Worm (Caenorhabditis elegans): ENCODE measurements around the gene C52B9.4.

C52B9.4 gene

DNA sequence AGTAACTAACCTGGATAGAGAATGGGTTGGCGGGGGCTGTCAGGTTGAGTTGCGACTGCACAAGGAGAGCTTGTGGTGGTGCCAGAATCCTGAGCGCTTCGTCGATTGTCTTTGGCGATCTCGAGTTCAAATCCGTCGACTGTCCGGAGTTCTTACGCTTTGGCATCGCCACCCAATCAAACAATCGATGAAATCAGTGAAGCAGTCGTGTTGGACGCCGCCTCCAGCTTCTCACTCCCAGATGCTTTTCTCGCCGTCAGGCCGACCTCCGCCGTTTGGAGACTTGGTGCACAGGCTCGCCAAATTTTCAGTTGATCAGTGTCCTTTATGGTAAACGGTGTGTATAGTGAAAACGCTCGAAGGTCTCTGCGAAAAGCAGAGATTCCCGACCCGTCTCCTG is 43.6 kb upstream of the C52B9.4 start, which contains the start of the genes F20B6.10 and hpk-1:
TSS of gene F20B6.10 (minus strand) at position 303 of the 400 bp plus-strand sequence.
TSS of gene hpk-1 (minus strand) at position 397 of the 400 bp plus-strand sequence.
- 0 out of 2 replicates have a peak, but pooled peaks have one; percentile 16 for TF ChIP-seq B0336.3 (GFP tag; IDR thresholded peaks at IDR 0.05)
- TF ChIP-seq nfya-2 (GFP tag; IDR thresholded peaks at IDR 0.05), result 0 out of 2 replicates have a peak, but pooled peaks have one; percentile 23
- TF ChIP-seq zfh-2 (GFP tag; conservative IDR thresholded peaks at IDR 0.05), result peak; percentile 79
- no peak for TF ChIP-seq tlf-1 (GFP tag; optimal IDR thresholded peaks at IDR 0.05)
- TF ChIP-seq dox-1 (GFP tag; IDR thresholded peaks at IDR 0.05), result 0 out of 2 replicates have a peak, but pooled peaks have one; percentile 18
- no peak for TF ChIP-seq unc-62 (GFP tag; optimal IDR thresholded peaks at IDR 0.05)

DNA sequence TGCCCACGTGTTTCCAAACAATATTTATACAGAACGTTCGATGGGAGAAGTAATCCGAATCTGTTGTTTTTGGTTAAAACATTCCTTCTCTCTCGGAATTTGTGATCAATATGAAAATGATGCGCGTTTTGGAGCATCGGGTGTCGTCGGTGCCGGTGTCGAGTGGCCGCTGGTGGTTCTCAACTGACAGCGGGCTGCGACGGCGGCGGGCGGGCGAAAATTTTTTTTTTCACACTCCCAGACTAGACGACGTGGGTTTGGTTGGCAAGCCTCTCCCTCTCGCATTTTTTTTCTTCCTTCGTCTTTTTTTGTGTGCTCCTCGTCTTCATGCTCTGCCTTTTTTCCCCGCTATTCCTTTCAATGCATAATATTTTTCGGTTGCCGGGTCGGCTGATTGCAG is 42.3 kb upstream of the C52B9.4 start, which contains the start of gene W01H2.2:
TSS of gene W01H2.2 (minus strand) at position 285 of the 400 bp plus-strand sequence.
- TF ChIP-seq F22D6.2 (tag; optimal IDR thresholded peaks at IDR 0.05) (no peak), Y53F4B.3 (GFP tag; IDR thresholded peaks at IDR 0.05) (no peak), cebp-1 (GFP tag; IDR thresholded peaks at IDR 0.05) (no peak), cebp-1 (tag; optimal IDR thresholded peaks at IDR 0.05) (peak; percentile 31), mcd-1 (GFP tag; IDR thresholded peaks at IDR 0.05) (0 out of 2 replicates have a peak, but pooled peaks have one; percentile 34), attf-6 (GFP tag; IDR thresholded peaks at IDR 0.05) (no peak), nfyb-1 (GFP tag; IDR thresholded peaks at IDR 0.05) (0 out of 2 replicates have a peak, but pooled peaks have one; percentile 43), chd-7 (tag; optimal IDR thresholded peaks at IDR 0.05) (peak; percentile 36), zfh-2 (GFP tag; conservative IDR thresholded peaks at IDR 0.05) (peak; percentile 91)

DNA sequence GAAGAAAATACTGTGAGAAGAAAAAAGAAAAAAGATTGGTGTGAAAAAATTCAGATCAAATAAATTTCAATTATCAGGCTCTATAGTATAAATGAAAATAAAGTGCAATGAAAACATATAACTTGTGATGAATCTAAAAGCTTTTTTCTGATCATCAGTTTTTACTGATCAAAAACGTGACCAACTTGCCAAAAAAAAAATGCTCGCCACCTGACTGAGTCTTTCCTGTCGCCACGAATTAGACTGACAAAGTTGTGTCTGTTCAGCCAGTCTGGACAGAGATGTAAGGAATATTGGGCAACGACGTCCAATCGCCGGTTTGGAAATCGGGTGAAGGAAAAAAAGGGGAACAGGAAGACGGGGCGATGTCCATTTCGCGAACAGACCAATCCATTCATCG is 41.0 kb upstream of the C52B9.4 start:
- TF ChIP-seq nfya-2 (GFP tag; IDR thresholded peaks at IDR 0.05), result no peak
- no peak for TF ChIP-seq B0261.1 (tag; optimal IDR thresholded peaks at IDR 0.05)
- TF ChIP-seq tlf-1 (GFP tag; optimal IDR thresholded peaks at IDR 0.05), result no peak
- peak in 1 of 3 experiments; percentile 3 for TF ChIP-seq lin-35 (GFP tag; optimal IDR thresholded peaks at IDR 0.05)
- no peak for TF ChIP-seq snpc-1.1 (tag; optimal IDR thresholded peaks at IDR 0.05; ENCODE audit: insufficient read depth)
- TF ChIP-seq pbrm-1 (GFP tag; IDR thresholded peaks at IDR 0.05), result no peak
- no peak for TF ChIP-seq pha-4 (tag; optimal IDR thresholded peaks at IDR 0.05)
- TF ChIP-seq ceh-100 (GFP tag; IDR thresholded peaks at IDR 0.05), result no peak
- 0 out of 2 replicates have a peak, but pooled peaks have one; percentile 33 for TF ChIP-seq let-526 (GFP tag; IDR thresholded peaks at IDR 0.05)
- no peak for TF ChIP-seq nhr-90 (tag; optimal IDR thresholded peaks at IDR 0.05)
- no peak for TF ChIP-seq bed-2 (GFP tag; IDR thresholded peaks at IDR 0.05)
- no peak for TF ChIP-seq F57A8.1 (GFP tag; optimal IDR thresholded peaks at IDR 0.05)
- no peak for TF ChIP-seq ama-1 (optimal IDR thresholded peaks at IDR 0.05)
- TF ChIP-seq ama-1 (GFP tag; optimal IDR thresholded peaks at IDR 0.05), result no peak
- TF ChIP-seq somi-1 (GFP tag; optimal IDR thresholded peaks at IDR 0.05), result peak; percentile 5
- TF ChIP-seq lin-40 (tag; optimal IDR thresholded peaks at IDR 0.05), result no peak
- no peak for TF ChIP-seq rec-8 (tag; optimal IDR thresholded peaks at IDR 0.05)
- TF ChIP-seq lin-54 (GFP tag; optimal IDR thresholded peaks at IDR 0.05), result no peak
- no peak for TF ChIP-seq egl-18 (GFP tag; IDR thresholded peaks at IDR 0.05)
- TF ChIP-seq B0336.3 (GFP tag; IDR thresholded peaks at IDR 0.05), result peak; percentile 32; the same call in 1 of the 2 replicates
- no peak for TF ChIP-seq ceh-58 (GFP tag; IDR thresholded peaks at IDR 0.05)
- no peak for TF ChIP-seq let-607 (tag; optimal IDR thresholded peaks at IDR 0.05)
- no peak for TF ChIP-seq nhr-179 (tag; optimal IDR thresholded peaks at IDR 0.05)
- TF ChIP-seq ztf-28 (GFP tag; IDR thresholded peaks at IDR 0.05), result no peak
- no peak for TF ChIP-seq die-1 (tag; optimal IDR thresholded peaks at IDR 0.05)
- no peak for TF ChIP-seq madf-6 (GFP tag; IDR thresholded peaks at IDR 0.05)
- TF ChIP-seq aptf-2 (GFP tag; conservative IDR thresholded peaks at IDR 0.05), result no peak
- TF ChIP-seq cebp-1 (GFP tag; IDR thresholded peaks at IDR 0.05), result no peak
- TF ChIP-seq cebp-1 (tag; optimal IDR thresholded peaks at IDR 0.05), result peak; percentile 48
- TF ChIP-seq dpl-1 (GFP tag; optimal IDR thresholded peaks at IDR 0.05), result no peak
- no peak for TF ChIP-seq C17E4.6 (GFP tag; IDR thresholded peaks at IDR 0.05)
- no peak for TF ChIP-seq mel-28 (tag; optimal IDR thresholded peaks at IDR 0.05; ENCODE audit: borderline replicate concordance)
- no peak for TF ChIP-seq F23B12.7 (tag; optimal IDR thresholded peaks at IDR 0.05; ENCODE audit: insufficient read depth)
- TF ChIP-seq madf-3 (GFP tag; IDR thresholded peaks at IDR 0.05), result no peak
- peak; percentile 20 for TF ChIP-seq nhr-80 (tag; optimal IDR thresholded peaks at IDR 0.05)

Measured in whole organism, young adult.